Fruit fly (Drosophila melanogaster) whole organism, embryonic: ENCODE data around the gene CG8236.

Experiments used
- Awh ChIP-seq: fragments of 200-800 bp; sonication (Bioruptor generic); IDR thresholded peaks from 2 replicates; pipeline ENCODE4, ENCODE4 v1.3.6; 2022; ENCODE audit warnings: missing biosample characterization, missing genetic modification characterization
- Bdp1 ChIP-seq: fragments of 200-800 bp; sonication (Bioruptor generic); optimal IDR thresholded peaks from 3 replicates; lab custom pipeline; 2016; ENCODE audit warnings: missing biosample characterization, missing genetic modification characterization
- CG10366 ChIP-seq: fragments of 200-800 bp; sonication (Bioruptor generic); IDR thresholded peaks from 2 replicates; pipeline ENCODE4 v1.3.6; 2022; ENCODE audit warnings: missing biosample characterization, missing genetic modification characterization
- CG10431 ChIP-seq: fragments of 200-800 bp; sonication (Bioruptor generic); optimal IDR thresholded peaks from 3 replicates; lab custom pipeline; 2018; ENCODE audit warnings: missing biosample characterization, mild to moderate bottlenecking, missing genetic modification characterization
- CG11696 ChIP-seq: fragments of 200-800 bp; sonication (Bioruptor generic); IDR thresholded peaks from 2 replicates; pipeline ENCODE4 v1.3.6; 2022; ENCODE audit warnings: missing biosample characterization, missing genetic modification characterization
- CG12104 ChIP-seq: fragments of 200-800 bp; sonication (Bioruptor generic); optimal IDR thresholded peaks from 3 replicates; lab custom pipeline; 2016; ENCODE audit warnings: missing biosample characterization, missing genetic modification characterization
- CG12155 ChIP-seq: fragments of 200-800 bp; sonication (Bioruptor generic); optimal IDR thresholded peaks from 3 replicates; lab custom pipeline; 2016; ENCODE audit warnings: missing biosample characterization, missing genetic modification characterization
- CG12769 ChIP-seq: fragments of 200-800 bp; sonication (Bioruptor generic); optimal IDR thresholded peaks from 2 replicates; lab custom pipeline; 2019; ENCODE audit warnings: missing biosample characterization, mild to moderate bottlenecking, missing genetic modification characterization, moderate library complexity
- CG13775 ChIP-seq: fragments of 200-800 bp; sonication (Bioruptor generic); optimal IDR thresholded peaks from 3 replicates; lab custom pipeline; 2017; ENCODE audit warnings: missing biosample characterization, mild to moderate bottlenecking, missing genetic modification characterization
- CG14441 ChIP-seq: fragments of 200-800 bp; sonication (Bioruptor generic); IDR thresholded peaks from 2 replicates; pipeline ENCODE4 v1.3.6; 2022; ENCODE audit warnings: missing biosample characterization, missing genetic modification characterization
- CG15269 ChIP-seq: fragments of 200-800 bp; sonication (Bioruptor generic); optimal IDR thresholded peaks from 2 replicates; lab custom pipeline; 2018; ENCODE audit warnings: missing biosample characterization, mild to moderate bottlenecking, missing genetic modification characterization, moderate library complexity
- CG15479 ChIP-seq: fragments of 200-800 bp; sonication (Bioruptor generic); optimal IDR thresholded peaks from 3 replicates; lab custom pipeline; 2019; ENCODE audit warnings: missing biosample characterization, mild to moderate bottlenecking, missing genetic modification characterization, moderate library complexity
- CG18599 ChIP-seq: fragments of 200-800 bp; sonication (Bioruptor generic); optimal IDR thresholded peaks from 3 replicates; lab custom pipeline; 2017; ENCODE audit warnings: missing biosample characterization, missing genetic modification characterization, mild to moderate bottlenecking, moderate library complexity, missing genetic modification reagents
- CG2889 ChIP-seq: fragments of 200-800 bp; sonication (Bioruptor generic); IDR thresholded peaks from 3 replicates; pipeline ENCODE4 v1.3.6; 2022; ENCODE audit warnings: missing biosample characterization, missing genetic modification characterization
- CG34224 ChIP-seq: fragments of 200-800 bp; sonication (Bioruptor generic); IDR thresholded peaks from 3 replicates; pipeline ENCODE4 v1.3.6; 2022; ENCODE audit warnings: missing biosample characterization, missing genetic modification characterization; ENCODE audit not compliant: partially characterized antibody
- CG4707 ChIP-seq: fragments of 200-800 bp; sonication (Bioruptor generic); optimal IDR thresholded peaks from 2 replicates; lab custom pipeline; 2018; ENCODE audit warnings: missing biosample characterization, mild to moderate bottlenecking, missing genetic modification characterization, moderate library complexity
- CG8388 ChIP-seq: fragments of 200-800 bp; sonication (Bioruptor generic); optimal IDR thresholded peaks from 2 replicates; lab custom pipeline; 2019; ENCODE audit warnings: missing biosample characterization, mild to moderate bottlenecking, missing genetic modification characterization, moderate library complexity
- Dfd ChIP-seq, 2 experiments: fragments of >200 bp; optimal IDR thresholded peaks; 2 replicates each; lab custom pipeline; 2017; ENCODE audit warnings: missing biosample characterization in 2 of 2, missing genetic modification characterization in 2 of 2
- HHEX ChIP-seq: fragments of 200-800 bp; sonication (Bioruptor generic); optimal IDR thresholded peaks from 3 replicates; lab custom pipeline; 2017; ENCODE audit warnings: missing biosample characterization, mild to moderate bottlenecking, missing genetic modification characterization, missing genetic modification reagents
- HmgD ChIP-seq: fragments of 200-800 bp; sonication (Bioruptor generic); optimal IDR thresholded peaks from 3 replicates; lab custom pipeline; 2016; ENCODE audit warnings: missing biosample characterization, missing genetic modification characterization
- Hsf ChIP-seq: fragments of 200-800 bp; sonication (Bioruptor generic); optimal IDR thresholded peaks from 3 replicates; lab custom pipeline; 2016; ENCODE audit warnings: missing biosample characterization, missing genetic modification characterization
- MESR4 ChIP-seq: fragments of 200-800 bp; sonication (Bioruptor generic); optimal IDR thresholded peaks from 2 replicates; lab custom pipeline; 2018; ENCODE audit warnings: missing biosample characterization, mild to moderate bottlenecking, missing genetic modification characterization, moderate library complexity
- Mad ChIP-seq: fragments of 200-800 bp; sonication (Bioruptor generic); optimal IDR thresholded peaks from 2 replicates; lab custom pipeline; 2016; ENCODE audit warnings: missing biosample characterization, missing genetic modification characterization
- Opbp ChIP-seq: fragments of 200-800 bp; sonication (Bioruptor generic); IDR thresholded peaks from 3 replicates; pipeline ENCODE4 v1.3.6; 2022; ENCODE audit warnings: missing biosample characterization, missing genetic modification characterization; ENCODE audit not compliant: partially characterized antibody
- Rfx ChIP-seq: fragments of 200-800 bp; sonication (Bioruptor generic); IDR thresholded peaks from 2 replicates; pipeline ENCODE4 v1.3.6; 2022; ENCODE audit warnings: missing biosample characterization, missing genetic modification characterization
- Rx ChIP-seq: fragments of 200-800 bp; sonication (Bioruptor generic); IDR thresholded peaks from 2 replicates; pipeline ENCODE4 v1.3.6; 2022; ENCODE audit warnings: missing biosample characterization, missing genetic modification characterization
- Side ChIP-seq: fragments of 200-800 bp; sonication (Bioruptor generic); optimal IDR thresholded peaks from 2 replicates; lab custom pipeline; 2016; ENCODE audit warnings: missing biosample characterization, missing genetic modification characterization
- ato ChIP-seq: fragments of 200-800 bp; sonication (Bioruptor generic); IDR thresholded peaks from 2 replicates; pipeline ENCODE4 v1.3.6; 2022; ENCODE audit warnings: missing biosample characterization, missing genetic modification characterization; ENCODE audit not compliant: partially characterized antibody
- br ChIP-seq: fragments of >200 bp; optimal IDR thresholded peaks from 2 replicates; lab custom pipeline; 2017
- caup ChIP-seq: fragments of 200-800 bp; sonication (Bioruptor generic); optimal IDR thresholded peaks from 3 replicates; lab custom pipeline; 2017; ENCODE audit warnings: missing biosample characterization, mild to moderate bottlenecking, missing genetic modification characterization, moderate library complexity; ENCODE audit not compliant: severe bottlenecking
- ci ChIP-seq: fragments of 200-800 bp; sonication (Bioruptor generic); IDR thresholded peaks from 3 replicates; pipeline ENCODE4 v1.3.6; 2022; ENCODE audit warnings: missing biosample characterization, missing genetic modification characterization
- crp ChIP-seq, 2 experiments: fragments of 200-800 bp; sonication (Bioruptor generic); optimal IDR thresholded peaks; 2 replicates in 1 of 2; 3 replicates in 1 of 2; lab custom pipeline; 2017; ENCODE audit warnings: missing biosample characterization in 2 of 2, missing genetic modification characterization in 2 of 2, mild to moderate bottlenecking in 1 of 2, moderate library complexity in 1 of 2
- disco-r ChIP-seq: fragments of 200-800 bp; sonication (Bioruptor generic); optimal IDR thresholded peaks from 2 replicates; lab custom pipeline; 2016; ENCODE audit warnings: missing biosample characterization, missing genetic modification characterization
- dpn ChIP-seq, 2 experiments: fragments of 200-800 bp; sonication (Bioruptor generic); optimal IDR thresholded peaks; 3 replicates each; lab custom pipeline; 2016; ENCODE audit warnings: missing biosample characterization in 2 of 2, missing genetic modification characterization in 2 of 2
- dysf ChIP-seq: fragments of 200-800 bp; sonication (Bioruptor generic); IDR thresholded peaks from 3 replicates; pipeline ENCODE4 v1.3.6; 2022; ENCODE audit warnings: missing biosample characterization, missing genetic modification characterization
- en ChIP-seq: fragments of 200-800 bp; sonication (Bioruptor generic); optimal IDR thresholded peaks from 2 replicates; lab custom pipeline; 2016; ENCODE audit warnings: missing biosample characterization, missing genetic modification characterization
- esg ChIP-seq: fragments of 200-800 bp; sonication (Bioruptor generic); conservative IDR thresholded peaks from 2 replicates; pipeline ENCODE4 v1.3.6; 2022; ENCODE audit warnings: missing biosample characterization, missing genetic modification characterization
- ewg ChIP-seq: fragments of 200-800 bp; sonication (Bioruptor generic); optimal IDR thresholded peaks from 3 replicates; lab custom pipeline; 2017; ENCODE audit warnings: mild to moderate bottlenecking, missing biosample characterization, missing genetic modification reagents, missing genetic modification characterization
- gsb-n ChIP-seq: fragments of 200-800 bp; sonication (Bioruptor generic); optimal IDR thresholded peaks from 3 replicates; lab custom pipeline; 2018; ENCODE audit warnings: missing biosample characterization, mild to moderate bottlenecking, missing genetic modification characterization
- ind ChIP-seq: fragments of 200-800 bp; sonication (Bioruptor generic); optimal IDR thresholded peaks from 3 replicates; lab custom pipeline; 2016; ENCODE audit warnings: missing biosample characterization, missing genetic modification characterization
- insv ChIP-seq, 2 experiments: fragments of 200-800 bp; sonication (Bioruptor generic); optimal IDR thresholded peaks; 3 replicates each; lab custom pipeline; 2016 to 2018; ENCODE audit warnings: missing biosample characterization in 2 of 2, missing genetic modification characterization in 2 of 2
- pan ChIP-seq, 4 experiments: fragments of >200 bp in 3 of 4; fragments of 200-800 bp in 1 of 4; sonication (Bioruptor generic) in 1 of 4; optimal IDR thresholded peaks in 3 of 4; IDR thresholded peaks in 1 of 4; 2 replicates each; pipeline versions ENCODE4 v1.3.6 to Lab custom; 2017 to 2022; ENCODE audit warnings: missing biosample characterization in 2 of 4, missing genetic modification characterization in 2 of 4, mixed read lengths in 1 of 4
- pnt ChIP-seq: fragments of 200-800 bp; sonication (Bioruptor generic); optimal IDR thresholded peaks from 3 replicates; lab custom pipeline; 2016; ENCODE audit warnings: missing biosample characterization, missing genetic modification characterization
- repo ChIP-seq: fragments of 200-800 bp; sonication (Bioruptor generic); optimal IDR thresholded peaks from 2 replicates; lab custom pipeline; 2016; ENCODE audit warnings: missing biosample characterization, missing genetic modification characterization
- ro ChIP-seq: fragments of 200-800 bp; sonication (Bioruptor generic); IDR thresholded peaks from 2 replicates; pipeline ENCODE4 v1.3.6; 2022; ENCODE audit warnings: missing biosample characterization, missing genetic modification characterization
- scrt ChIP-seq: fragments of 200-800 bp; sonication (Bioruptor generic); optimal IDR thresholded peaks from 2 replicates; lab custom pipeline; 2018; ENCODE audit warnings: missing biosample characterization, mild to moderate bottlenecking, missing genetic modification characterization, moderate library complexity
- seq ChIP-seq: fragments of 200-800 bp; sonication (Bioruptor generic); IDR thresholded peaks from 2 replicates; pipeline ENCODE4 v1.3.6; 2022; ENCODE audit warnings: missing biosample characterization, missing genetic modification characterization
- stwl ChIP-seq: fragments of 200-800 bp; sonication (Bioruptor generic); optimal IDR thresholded peaks from 3 replicates; lab custom pipeline; 2018; ENCODE audit warnings: missing biosample characterization, mild to moderate bottlenecking, missing genetic modification characterization, moderate library complexity
- twi ChIP-seq: fragments of 200-800 bp; optimal IDR thresholded peaks from 2 replicates; lab custom pipeline; 2019; ENCODE audit warnings: missing biosample characterization, mild to moderate bottlenecking, missing genetic modification characterization, moderate library complexity

Gene CG8236

dm6 chr3R:8812342-8812966 lies 43.3 kb downstream of the CG8236 start (continued):
- TF ChIP-seq HHEX: peak; percentile 54
- TF ChIP-seq Rfx: peak; percentile 71; the same call in 1 of the 2 replicates
- TF ChIP-seq pan (optimal IDR thresholded peaks at IDR 0.05; lab: Kevin White, UChicago): no peak
- TF ChIP-seq pan (GFP tag; optimal IDR thresholded peaks at IDR 0.05 in 1 of 2, IDR thresholded peaks at IDR 0.05 in 1 of 2): peak in 1 of 2 experiments; percentile 67
- TF ChIP-seq Hsf (GFP tag; lab: Kevin White, UChicago): peak; percentile 54
- TF ChIP-seq Mad (GFP tag; lab: Kevin White, UChicago): no peak
- TF ChIP-seq gsb-n (tag; lab: Kevin White, UChicago): peak; percentile 31
- TF ChIP-seq Opbp: no peak
- TF ChIP-seq CG15479: no peak
- TF ChIP-seq CG34224 (GFP tag; lab: Robert Waterston, UW): no peak
- TF ChIP-seq pnt: peak; percentile 17
- no peak for TF ChIP-seq stwl (tag; lab: Kevin White, UChicago)
- TF ChIP-seq crp (GFP tag; optimal IDR thresholded peaks at IDR 0.05; lab: Kevin White, UChicago): no peak
- TF ChIP-seq CG11696 (GFP tag; lab: Robert Waterston, UW): 0 out of 2 replicates have a peak, but pooled peaks have one; percentile 12
- peak; percentile 73; the same call in 2 of the 3 replicates for TF ChIP-seq ci
- no peak for TF ChIP-seq repo (GFP tag; lab: Kevin White, UChicago)
- no peak for TF ChIP-seq Side (GFP tag; lab: Kevin White, UChicago)
- TF ChIP-seq dpn (GFP tag; optimal IDR thresholded peaks at IDR 0.05; lab: Kevin White, UChicago): peak; percentile 43 to 44
- no peak for TF ChIP-seq CG10431 (GFP tag; lab: Kevin White, UChicago)
- TF ChIP-seq insv (GFP tag; optimal IDR thresholded peaks at IDR 0.05; lab: Kevin White, UChicago): no peak
- TF ChIP-seq CG12155 (GFP tag; lab: Kevin White, UChicago): peak; percentile 35
- peak; percentile 81; the same call in 1 of the 2 replicates for TF ChIP-seq Awh
- peak; percentile 38 for TF ChIP-seq CG18599
- 0 out of 3 replicates have a peak, but pooled peaks have one; percentile 58 for TF ChIP-seq CG2889 (GFP tag; lab: Robert Waterston, UW)
- no peak for TF ChIP-seq scrt
- peak; percentile 75 for TF ChIP-seq seq (GFP tag; lab: Robert Waterston, UW)
- TF ChIP-seq br: no peak
- TF ChIP-seq CG12769 (tag; lab: Kevin White, UChicago): peak; percentile 46
- TF ChIP-seq ewg (GFP tag; lab: Kevin White, UChicago): peak; percentile 9
- TF ChIP-seq twi (tag; lab: Kevin White, UChicago): no peak
- no peak for TF ChIP-seq MESR4 (GFP tag; lab: Kevin White, UChicago)
- no peak for TF ChIP-seq disco-r (GFP tag; lab: Kevin White, UChicago)
- TF ChIP-seq Dfd (GFP tag; optimal IDR thresholded peaks at IDR 0.05; lab: Kevin White, UChicago): no peak
- TF ChIP-seq CG12104 (GFP tag; lab: Kevin White, UChicago): no peak
- TF ChIP-seq ato (GFP tag; lab: Robert Waterston, UW): no peak
- TF ChIP-seq HmgD (GFP tag; lab: Kevin White, UChicago): peak; percentile 31
- TF ChIP-seq CG8388 (GFP tag; lab: Kevin White, UChicago): peak; percentile 16
- TF ChIP-seq CG4707 (GFP tag; lab: Kevin White, UChicago): peak; percentile 51
- peak; percentile 63 for TF ChIP-seq CG10366 (GFP tag; lab: Robert Waterston, UW)
- no peak for TF ChIP-seq CG13775 (GFP tag; lab: Kevin White, UChicago)
- peak; percentile 32; the same call in 1 of the 2 replicates for TF ChIP-seq esg (GFP tag; lab: Robert Waterston, UW)
- TF ChIP-seq dysf (GFP tag; lab: Robert Waterston, UW): peak; percentile 70; the same call in 2 of the 3 replicates
- peak; percentile 46 for TF ChIP-seq ind (GFP tag; lab: Kevin White, UChicago)
- TF ChIP-seq CG15269 (tag; lab: Kevin White, UChicago): peak; percentile 63
- TF ChIP-seq Bdp1 (GFP tag; lab: Kevin White, UChicago): peak; percentile 51
- TF ChIP-seq Rx (GFP tag; lab: Robert Waterston, UW): no peak; the same call in 1 of the 2 replicates
- peak; percentile 70 for TF ChIP-seq CG14441 (GFP tag; lab: Robert Waterston, UW)
- TF ChIP-seq ro (GFP tag; lab: Robert Waterston, UW): no peak
- TF ChIP-seq caup (GFP tag; lab: Kevin White, UChicago): no peak
- TF ChIP-seq en (GFP tag; lab: Kevin White, UChicago): no peak
